Worm (Caenorhabditis elegans): ENCODE results near the gene lgc-28.

DNA sequence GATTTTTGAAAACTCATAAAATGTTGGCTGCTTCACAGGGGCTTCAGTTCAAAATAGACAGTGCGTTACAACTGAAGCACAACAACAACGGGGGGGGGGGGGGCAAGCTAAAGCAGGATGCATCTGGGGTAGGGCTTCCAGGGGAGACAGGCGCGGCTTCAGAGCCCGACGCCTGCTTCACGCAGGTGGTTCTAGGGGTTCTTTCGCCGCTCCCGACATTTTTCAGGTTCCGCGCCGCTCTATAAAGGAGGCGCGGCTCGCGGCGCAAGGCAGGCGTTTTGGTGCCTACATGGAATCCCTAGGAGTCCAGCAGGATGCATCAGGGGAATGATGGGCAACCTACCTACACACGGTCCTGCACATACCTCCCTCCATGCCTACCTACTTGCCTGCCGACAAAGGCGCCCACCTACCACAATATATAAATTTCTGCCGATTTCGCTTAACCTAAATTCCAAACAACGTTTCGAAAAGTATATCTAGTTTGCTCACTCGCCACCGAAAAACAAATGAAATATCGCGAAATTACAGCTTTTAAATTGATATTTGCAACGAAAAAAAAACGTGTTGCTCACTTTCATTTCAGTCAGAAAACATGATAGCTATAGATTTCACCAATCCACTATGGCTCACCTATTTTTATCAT is 2.4 kb downstream of the lgc-28 start, which contains the start of gene sri-71:
- TF ChIP-seq mep-1 (tag; optimal IDR thresholded peaks at IDR 0.05) (no peak), bed-3 (GFP tag; optimal IDR thresholded peaks at IDR 0.05) (no peak), flh-1 (GFP tag; optimal IDR thresholded peaks at IDR 0.05) (no peak), drap-1 (GFP tag; optimal IDR thresholded peaks at IDR 0.05) (no peak), snpc-4 (tag; optimal IDR thresholded peaks at IDR 0.05) (no peak), ztf-11 (tag; optimal IDR thresholded peaks at IDR 0.05) (no peak), ham-2 (GFP tag; optimal IDR thresholded peaks at IDR 0.05) (no peak), nhr-12 (tag; optimal IDR thresholded peaks at IDR 0.05) (no peak), blmp-1 (tag; optimal IDR thresholded peaks at IDR 0.05) (no peak), pha-4 (tag; optimal IDR thresholded peaks at IDR 0.05) (no peak), elt-1 (tag; optimal IDR thresholded peaks at IDR 0.05; ENCODE audit: borderline replicate concordance, insufficient read depth) (no peak), nhr-76 (tag; optimal IDR thresholded peaks at IDR 0.05) (no peak)
